Fruit fly (Drosophila melanogaster) Kc167 (cell line): ENCODE measurements around the gene ebd1.
A peak's percentile ranks its signal among the peaks of the same experiment; 100 is the strongest.

ENCODE experiments used
- Myc ChIP-seq: fragments of >200 bp; optimal IDR thresholded peaks from 2 replicates; lab custom pipeline; 2017; ENCODE audit warnings: missing external identifiers
- Sin3A ChIP-seq: fragments of >200 bp; optimal IDR thresholded peaks from 2 replicates; lab custom pipeline; 2018; ENCODE audit warnings: missing external identifiers
- h ChIP-seq: fragments of >200 bp; optimal IDR thresholded peaks from 3 replicates; lab custom pipeline; 2018; ENCODE audit warnings: missing external identifiers
- insv ChIP-seq: fragments of >200 bp; optimal IDR thresholded peaks from 3 replicates; lab custom pipeline; 2018; ENCODE audit warnings: missing external identifiers
- psq ChIP-seq: fragments of >200 bp; optimal IDR thresholded peaks from 2 replicates; lab custom pipeline; 2017; ENCODE audit warnings: missing external identifiers
- ttk ChIP-seq: sonication (Bioruptor generic); optimal IDR thresholded peaks from 2 replicates; lab custom pipeline; 2017; ENCODE audit warnings: missing external identifiers

Gene ebd1

DNA sequence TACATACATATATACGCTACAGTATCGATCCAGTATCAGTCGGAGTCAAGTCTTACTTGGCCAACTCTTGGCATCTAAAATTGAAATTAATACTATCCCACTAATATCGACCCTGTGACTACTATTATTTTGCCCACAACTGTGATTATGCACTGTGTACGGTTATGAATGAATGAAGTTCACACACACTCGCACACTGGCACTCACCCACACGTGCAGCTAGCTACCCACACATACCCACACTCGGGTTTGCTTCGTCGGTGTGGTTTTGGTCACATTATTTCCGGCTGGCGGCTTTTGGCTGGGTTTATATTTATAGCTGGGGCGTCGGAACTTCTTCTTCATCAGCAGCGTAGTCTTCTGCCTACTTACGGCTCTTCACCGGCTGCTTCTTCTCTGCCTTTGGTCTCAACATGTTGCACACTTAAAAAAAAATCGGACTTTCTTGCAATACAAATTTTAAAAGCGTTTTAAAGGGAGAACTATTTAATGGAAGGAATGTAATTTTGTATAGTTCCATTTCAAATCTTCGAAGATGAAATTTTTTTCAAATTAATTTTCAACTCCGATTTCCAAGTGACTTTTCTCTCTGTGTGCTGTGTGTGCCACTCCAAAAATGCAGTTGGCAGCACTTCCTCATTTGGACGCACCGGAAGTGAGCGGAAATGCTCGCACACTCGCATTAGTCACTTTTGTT lies 50.9 kb downstream of the ebd1 start:
- TF ChIP-seq insv (lab: Kevin White, UChicago) (no peak), Sin3A (no peak), ttk (lab: Kevin White, UChicago) (no peak), h (lab: Kevin White, UChicago) (peak; percentile 79), Myc (lab: Kevin White, UChicago) (no peak)

DNA sequence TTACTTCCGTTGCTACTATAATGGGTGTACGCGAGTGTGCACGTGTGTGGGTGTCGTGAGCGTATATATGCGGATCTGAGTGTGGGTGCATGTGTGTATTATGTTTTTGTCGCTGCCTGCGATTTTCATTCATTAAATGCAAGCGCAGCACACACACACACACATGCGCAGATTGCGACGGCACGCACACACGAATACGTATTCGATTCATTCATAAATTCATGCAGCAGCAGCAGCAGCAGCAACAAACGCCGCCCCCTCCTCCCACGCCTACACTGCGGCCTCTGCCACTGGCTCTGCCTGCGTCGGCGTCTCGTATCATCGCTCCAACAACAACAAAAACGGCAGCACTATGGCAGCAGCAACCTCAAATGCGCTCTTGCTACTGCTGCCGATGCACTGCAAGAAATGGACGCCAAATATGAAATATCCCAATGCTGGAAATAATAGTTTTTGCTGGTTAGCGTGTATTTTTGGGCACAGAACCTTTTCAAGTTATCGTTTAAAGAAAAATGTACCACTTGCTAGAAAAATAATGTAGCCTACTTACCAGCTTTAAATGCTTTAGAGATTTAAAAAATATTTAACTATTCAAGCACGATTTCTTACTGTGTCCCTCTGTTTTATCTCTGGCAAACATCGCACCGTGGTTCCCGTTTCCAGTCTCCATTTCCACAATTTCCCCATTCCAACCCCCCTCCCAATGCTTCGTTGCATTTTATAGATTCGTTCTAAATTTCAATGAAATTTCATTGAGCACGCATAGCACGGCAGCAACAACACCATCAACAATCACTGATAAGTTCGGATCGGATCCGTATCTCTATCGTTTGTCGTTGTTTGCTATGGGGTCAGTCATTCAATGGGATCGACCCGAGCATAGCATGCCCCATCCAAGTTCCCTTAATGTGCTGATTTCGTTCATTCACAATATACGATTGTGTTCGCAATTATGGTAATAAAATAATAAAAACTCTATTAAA lies 51.8 kb downstream of the ebd1 start:
- TF ChIP-seq ttk (lab: Kevin White, UChicago) (no peak), Myc (lab: Kevin White, UChicago) (no peak), insv (lab: Kevin White, UChicago) (no peak), Sin3A (no peak), h (lab: Kevin White, UChicago) (no peak), psq (lab: Kevin White, UChicago) (no peak)
